Fruit fly (Drosophila melanogaster): Measurements from ENCODE around the gene Qtzl.

Gene Qtzl

dm6 chr2L:12002922-12003791 lies 7.6 kb downstream of the Qtzl start (continued):
- TF ChIP-seq Blimp-1 (GFP tag; optimal IDR thresholded peaks at IDR 0.05) (no peak), CG14860 (GFP tag; IDR thresholded peaks at IDR 0.05; ENCODE audit: partially characterized antibody) (no peak), NK7.1 (GFP tag; optimal IDR thresholded peaks at IDR 0.05) (no peak), CG4707 (GFP tag; optimal IDR thresholded peaks at IDR 0.05) (peak; percentile 100), B-H2 (GFP tag; optimal IDR thresholded peaks at IDR 0.05) (peak; percentile 6), nmo (GFP tag; optimal IDR thresholded peaks at IDR 0.05) (peak; percentile 36), bbx (GFP tag; IDR thresholded peaks at IDR 0.05; ENCODE audit: partially characterized antibody) (no peak), ap (GFP tag; IDR thresholded peaks at IDR 0.05) (no peak), chif (GFP tag; optimal IDR thresholded peaks at IDR 0.05) (peak in 1 of 2 experiments; percentile 23), CG5180 (GFP tag; optimal IDR thresholded peaks at IDR 0.05) (peak; percentile 91), ro (GFP tag; IDR thresholded peaks at IDR 0.05) (no peak), CG2875 (GFP tag; optimal IDR thresholded peaks at IDR 0.05) (no peak), zen2 (GFP tag; IDR thresholded peaks at IDR 0.05; ENCODE audit: partially characterized antibody) (no peak), CG15696 (tag; optimal IDR thresholded peaks at IDR 0.05) (peak; percentile 30), Rx (GFP tag; IDR thresholded peaks at IDR 0.05) (no peak), lmd (GFP tag; IDR thresholded peaks at IDR 0.05) (no peak), CG15514 (GFP tag; optimal IDR thresholded peaks at IDR 0.05) (peak; percentile 93), CG14050 (GFP tag; IDR thresholded peaks at IDR 0.05) (no peak), PHDP (tag; optimal IDR thresholded peaks at IDR 0.05) (peak; percentile 8), pb (GFP tag; optimal IDR thresholded peaks at IDR 0.05) (no peak), Atf6 (GFP tag; IDR thresholded peaks at IDR 0.05) (no peak), CG12942 (GFP tag; optimal IDR thresholded peaks at IDR 0.05) (no peak), GATAe (GFP tag; conservative IDR thresholded peaks at IDR 0.05) (no peak), run (tag; optimal IDR thresholded peaks at IDR 0.05) (peak; percentile 28), CG30020 (tag; optimal IDR thresholded peaks at IDR 0.05) (no peak), CG4854 (GFP tag; optimal IDR thresholded peaks at IDR 0.05) (no peak), h (optimal IDR thresholded peaks at IDR 0.05) (peak; percentile 28), Ravus (GFP tag; IDR thresholded peaks at IDR 0.05) (no peak), sob (GFP tag; IDR thresholded peaks at IDR 0.05) (no peak), Mrtf (GFP tag; IDR thresholded peaks at IDR 0.05) (no peak), Bteb2 (GFP tag; optimal IDR thresholded peaks at IDR 0.05) (no peak), CG11504 (tag; optimal IDR thresholded peaks at IDR 0.05) (peak; percentile 33), Hey (tag; optimal IDR thresholded peaks at IDR 0.05) (peak; percentile 99), corto (GFP tag; optimal IDR thresholded peaks at IDR 0.05) (no peak), Trl (optimal IDR thresholded peaks at IDR 0.05) (no peak), Trl (GFP tag; optimal IDR thresholded peaks at IDR 0.05) (peak; percentile 42), peb (GFP tag; IDR thresholded peaks at IDR 0.05) (no peak), ranshi (GFP tag; IDR thresholded peaks at IDR 0.05) (no peak), CG8281 (tag; optimal IDR thresholded peaks at IDR 0.05) (no peak), CG7556 (GFP tag; optimal IDR thresholded peaks at IDR 0.05) (peak; percentile 3), CG6791 (GFP tag; IDR thresholded peaks at IDR 0.05; ENCODE audit: partially characterized antibody) (no peak), vfl (GFP tag; optimal IDR thresholded peaks at IDR 0.05) (no peak), Dip2 (GFP tag; IDR thresholded peaks at IDR 0.05) (no peak), CG1647 (GFP tag; optimal IDR thresholded peaks at IDR 0.05) (peak; percentile 21), CG10366 (GFP tag; IDR thresholded peaks at IDR 0.05) (no peak), fu2 (GFP tag; optimal IDR thresholded peaks at IDR 0.05) (no peak), Max (GFP tag; optimal IDR thresholded peaks at IDR 0.05) (no peak), ind (GFP tag; optimal IDR thresholded peaks at IDR 0.05) (peak; percentile 36), CG6254 (GFP tag; optimal IDR thresholded peaks at IDR 0.05) (peak; percentile 30), Camta (GFP tag; optimal IDR thresholded peaks at IDR 0.05) (no peak)

Measured in whole organism, embryonic.